Worm (Caenorhabditis elegans) whole organism, L3 larva: ENCODE results near the gene pxl-1.
A peak's percentile ranks its signal among the peaks of the same experiment; 100 is the strongest.

ENCODE experiments used
- R02D3.7 ChIP-seq: fragments of 150-350 bp; optimal IDR thresholded peaks from 2 replicates; lab custom pipeline; 2014; ENCODE audit warnings: missing biosample characterization, missing genetic modification characterization
- aly-2 ChIP-seq: fragments of 150-350 bp; optimal IDR thresholded peaks from 2 replicates; lab custom pipeline; 2014; ENCODE audit warnings: missing biosample characterization, missing genetic modification characterization
- fos-1 ChIP-seq: fragments of 150-350 bp; optimal IDR thresholded peaks from 2 replicates; lab custom pipeline; 2014; ENCODE audit warnings: missing biosample characterization, missing genetic modification characterization
- nhr-23 ChIP-seq: fragments of 150-350 bp; optimal IDR thresholded peaks from 2 replicates; lab custom pipeline; 2014; ENCODE audit warnings: missing biosample characterization, missing genetic modification reagents, missing genetic modification characterization
- nhr-28 ChIP-seq: fragments of 150-350 bp; optimal IDR thresholded peaks from 2 replicates; lab custom pipeline; 2014; ENCODE audit warnings: missing biosample characterization, missing genetic modification characterization
- nhr-77 ChIP-seq: fragments of 150-350 bp; optimal IDR thresholded peaks from 2 replicates; lab custom pipeline; 2014; ENCODE audit warnings: missing biosample characterization, missing genetic modification characterization

DNA sequence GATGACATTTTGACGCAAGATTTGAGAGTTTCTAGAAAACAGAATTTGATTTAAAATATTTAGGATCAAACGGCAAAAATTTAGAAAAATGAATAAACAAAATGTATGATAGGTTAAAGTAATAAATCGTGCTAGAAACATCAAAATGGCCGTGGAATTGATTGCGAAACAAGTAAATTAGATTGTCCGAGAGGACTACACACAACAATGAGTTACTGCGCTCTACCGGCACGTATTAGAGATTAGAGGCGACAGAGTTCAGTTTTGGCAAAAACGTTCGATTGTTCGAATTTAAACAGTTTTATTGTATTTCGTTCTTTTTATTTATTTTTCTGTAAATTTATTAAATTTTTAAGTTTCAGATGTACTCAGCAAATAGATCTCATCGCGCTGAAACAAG is 29.9 kb upstream of the pxl-1 start, which contains the start of the genes dnc-2 and bcl-7:
- TF ChIP-seq R02D3.7 (tag; lab: Kevin White, UChicago) (no peak), nhr-77 (no peak), aly-2 (tag; lab: Kevin White, UChicago) (no peak), nhr-28 (tag; lab: Kevin White, UChicago) (no peak), nhr-23 (tag; lab: Kevin White, UChicago) (peak; percentile 59), fos-1 (tag; lab: Kevin White, UChicago) (no peak)
